Fruit fly (Drosophila melanogaster): ENCODE results near the gene Pfdn1.
A peak's percentile ranks its signal among the peaks of the same experiment; 100 is the strongest.

The Pfdn1 gene

dm6 chr2L:6068544-6069251 is at the start of gene Pfdn1, which contains the start of gene CG9150:
Gene Pfdn1, plus strand, starts transcription at chr2L:6069079.
Gene CG9150, minus strand, starts transcription at chr2L:6068594.
- TF ChIP-seq dl (GFP tag; optimal IDR thresholded peaks at IDR 0.05; ENCODE audit: insufficient read depth in 1 of 2, partially characterized antibody in 2 of 2): no peak
- TF ChIP-seq br (GFP tag; optimal IDR thresholded peaks at IDR 0.05): no peak
- no peak for TF ChIP-seq CG32264 (GFP tag; optimal IDR thresholded peaks at IDR 0.05)
- TF ChIP-seq GATAd (GFP tag; optimal IDR thresholded peaks at IDR 0.05): no peak
- TF ChIP-seq Sp1 (GFP tag; optimal IDR thresholded peaks at IDR 0.05): no peak
- TF ChIP-seq usp (GFP tag; optimal IDR thresholded peaks at IDR 0.05): no peak
- TF ChIP-seq N (GFP tag; optimal IDR thresholded peaks at IDR 0.05): no peak
- TF ChIP-seq Hr78 (GFP tag; optimal IDR thresholded peaks at IDR 0.05): no peak
- TF ChIP-seq brk (GFP tag; optimal IDR thresholded peaks at IDR 0.05): no peak
- peak; percentile 11 for TF ChIP-seq h (GFP tag; optimal IDR thresholded peaks at IDR 0.05)
- TF ChIP-seq CG9705 (GFP tag; optimal IDR thresholded peaks at IDR 0.05): no peak
- no peak for TF ChIP-seq Vsx2 (GFP tag; optimal IDR thresholded peaks at IDR 0.05; ENCODE audit: partially characterized antibody)
- TF ChIP-seq lola (GFP tag; optimal IDR thresholded peaks at IDR 0.05): no peak
- no peak for TF ChIP-seq fru (GFP tag; optimal IDR thresholded peaks at IDR 0.05)
- TF ChIP-seq Hr83 (GFP tag; optimal IDR thresholded peaks at IDR 0.05; ENCODE audit: poor library complexity, severe bottlenecking): peak; percentile 71
- TF ChIP-seq Mio (GFP tag; optimal IDR thresholded peaks at IDR 0.05): no peak
- TF ChIP-seq Hnf4 (GFP tag; optimal IDR thresholded peaks at IDR 0.05): peak; percentile 33
- TF ChIP-seq HLH106 (tag; optimal IDR thresholded peaks at IDR 0.05): no peak

dm6 chr2L:6019352-6020131 is 49.3 kb upstream of the Pfdn1 start, which contains the start of gene H2.0:
Gene H2.0, minus strand, starts transcription at chr2L:6019402.
- TF ChIP-seq usp (GFP tag; optimal IDR thresholded peaks at IDR 0.05) (no peak), rgr (GFP tag; optimal IDR thresholded peaks at IDR 0.05) (peak; percentile 36), Vsx2 (GFP tag; optimal IDR thresholded peaks at IDR 0.05; ENCODE audit: partially characterized antibody) (no peak), OdsH (GFP tag; optimal IDR thresholded peaks at IDR 0.05) (peak; percentile 56), Hr83 (GFP tag; optimal IDR thresholded peaks at IDR 0.05; ENCODE audit: poor library complexity, severe bottlenecking) (no peak), br (GFP tag; optimal IDR thresholded peaks at IDR 0.05) (peak; percentile 52), woc (GFP tag; optimal IDR thresholded peaks at IDR 0.05) (peak; percentile 48), Myc (optimal IDR thresholded peaks at IDR 0.05) (no peak), dmrt93B (GFP tag; optimal IDR thresholded peaks at IDR 0.05) (peak; percentile 26), foxo (GFP tag; optimal IDR thresholded peaks at IDR 0.05) (no peak), Dfd (GFP tag; optimal IDR thresholded peaks at IDR 0.05) (no peak), dl (GFP tag; optimal IDR thresholded peaks at IDR 0.05; ENCODE audit: insufficient read depth in 1 of 2, partially characterized antibody in 2 of 2) (no peak), sage (GFP tag; optimal IDR thresholded peaks at IDR 0.05) (no peak), brk (GFP tag; optimal IDR thresholded peaks at IDR 0.05) (no peak), Sp1 (GFP tag; optimal IDR thresholded peaks at IDR 0.05) (peak; percentile 61), ey (GFP tag; optimal IDR thresholded peaks at IDR 0.05) (peak; percentile 47), HLH106 (tag; optimal IDR thresholded peaks at IDR 0.05) (peak; percentile 50), jim (GFP tag; optimal IDR thresholded peaks at IDR 0.05) (no peak), fru (GFP tag; optimal IDR thresholded peaks at IDR 0.05) (peak; percentile 52), h (GFP tag; optimal IDR thresholded peaks at IDR 0.05) (peak; percentile 72), dsf (GFP tag; optimal IDR thresholded peaks at IDR 0.05; ENCODE audit: borderline replicate concordance) (no peak), Jra (GFP tag; optimal IDR thresholded peaks at IDR 0.05) (no peak), Dif (GFP tag; optimal IDR thresholded peaks at IDR 0.05; ENCODE audit: partially characterized antibody) (peak; percentile 39), pan (optimal IDR thresholded peaks at IDR 0.05) (no peak), psq (GFP tag; optimal IDR thresholded peaks at IDR 0.05) (peak; percentile 25), Hnf4 (GFP tag; optimal IDR thresholded peaks at IDR 0.05) (no peak)

dm6 chr2L:6020535-6020934 is 48.3 kb upstream of the Pfdn1 start, which contains the start of gene CG13996:
Gene CG13996, plus strand, starts transcription at chr2L:6020835.
- TF ChIP-seq Jra (GFP tag; optimal IDR thresholded peaks at IDR 0.05): no peak
- TF ChIP-seq Mio (GFP tag; optimal IDR thresholded peaks at IDR 0.05): no peak
- TF ChIP-seq psq (GFP tag; optimal IDR thresholded peaks at IDR 0.05): no peak
- TF ChIP-seq Hr78 (GFP tag; optimal IDR thresholded peaks at IDR 0.05): no peak
- no peak for TF ChIP-seq HLH106 (tag; optimal IDR thresholded peaks at IDR 0.05)
- TF ChIP-seq dl (GFP tag; optimal IDR thresholded peaks at IDR 0.05; ENCODE audit: insufficient read depth in 1 of 2, partially characterized antibody in 2 of 2): no peak
